Fruit fly (Drosophila melanogaster) whole organism, adult: ENCODE results near the gene FoxK.
A peak's percentile ranks its signal among the peaks of the same experiment; 100 is the strongest.

Experiments used
- CG11617 ChIP-seq: fragments of 200-800 bp; sonication (Bioruptor generic); optimal IDR thresholded peaks from 2 replicates; lab custom pipeline; 2017; ENCODE audit warnings: mild to moderate bottlenecking, missing biosample characterization, missing genetic modification reagents, missing genetic modification characterization
- CG12768 ChIP-seq: fragments of 200-800 bp; sonication (Bioruptor generic); optimal IDR thresholded peaks from 2 replicates; lab custom pipeline; 2017; ENCODE audit warnings: missing biosample characterization, missing genetic modification characterization, mild to moderate bottlenecking, moderate library complexity, missing genetic modification reagents
- CG14711 ChIP-seq: fragments of 200-800 bp; sonication (Bioruptor generic); optimal IDR thresholded peaks from 2 replicates; lab custom pipeline; 2018; ENCODE audit warnings: missing biosample characterization, mild to moderate bottlenecking, missing genetic modification characterization, moderate library complexity
- CG1620 ChIP-seq: fragments of 200-800 bp; sonication (Bioruptor generic); optimal IDR thresholded peaks from 2 replicates; lab custom pipeline; 2016; ENCODE audit warnings: missing biosample characterization, missing genetic modification characterization
- CG33017 ChIP-seq: fragments of 200-800 bp; sonication (Bioruptor generic); optimal IDR thresholded peaks from 2 replicates; lab custom pipeline; 2018; ENCODE audit warnings: missing biosample characterization, mild to moderate bottlenecking, missing genetic modification characterization, moderate library complexity
- CG5204 ChIP-seq: fragments of 200-800 bp; sonication (Bioruptor generic); optimal IDR thresholded peaks from 2 replicates; lab custom pipeline; 2016; ENCODE audit warnings: missing biosample characterization, missing genetic modification characterization
- CG7045 ChIP-seq: fragments of 200-800 bp; sonication (Bioruptor generic); optimal IDR thresholded peaks from 2 replicates; lab custom pipeline; 2017; ENCODE audit warnings: missing biosample characterization, mild to moderate bottlenecking, missing genetic modification characterization
- CG7101 ChIP-seq: fragments of 200-800 bp; sonication (Bioruptor generic); optimal IDR thresholded peaks from 2 replicates; lab custom pipeline; 2018; ENCODE audit warnings: missing biosample characterization, mild to moderate bottlenecking, missing genetic modification characterization, moderate library complexity
- Clk ChIP-seq: fragments of 200-800 bp; sonication (Bioruptor generic); optimal IDR thresholded peaks from 2 replicates; lab custom pipeline; 2017; ENCODE audit warnings: missing biosample characterization, missing genetic modification characterization
- Crg-1 ChIP-seq: fragments of 200-800 bp; sonication (Bioruptor generic); optimal IDR thresholded peaks from 2 replicates; lab custom pipeline; 2016; ENCODE audit warnings: missing biosample characterization, missing genetic modification characterization
- Hr96 ChIP-seq: fragments of 200-800 bp; sonication (Bioruptor generic); optimal IDR thresholded peaks from 2 replicates; lab custom pipeline; 2016; ENCODE audit warnings: missing biosample characterization, missing genetic modification characterization
- Mnt ChIP-seq: fragments of 200-800 bp; sonication (Bioruptor generic); optimal IDR thresholded peaks from 2 replicates; lab custom pipeline; 2016; ENCODE audit warnings: missing biosample characterization, mild to moderate bottlenecking, missing genetic modification characterization
- bab1 ChIP-seq: fragments of 200-800 bp; sonication (Bioruptor generic); optimal IDR thresholded peaks from 3 replicates; lab custom pipeline; 2019; ENCODE audit warnings: missing biosample characterization, mild to moderate bottlenecking, missing genetic modification characterization, moderate library complexity
- cic ChIP-seq: fragments of 200-800 bp; sonication (Bioruptor generic); optimal IDR thresholded peaks from 2 replicates; lab custom pipeline; 2017; ENCODE audit warnings: missing biosample characterization, mild to moderate bottlenecking, missing genetic modification characterization, moderate library complexity
- cnc ChIP-seq, 2 experiments: fragments of >200 bp; optimal IDR thresholded peaks; 2 replicates each; lab custom pipeline; 2017
- kay ChIP-seq: fragments of 200-800 bp; sonication (Bioruptor generic); peaks from one replicate; lab custom pipeline; 2016; ENCODE audit warnings: missing biosample characterization, missing genetic modification characterization, borderline replicate concordance
- ovo ChIP-seq: fragments of 200-800 bp; sonication (Bioruptor generic); optimal IDR thresholded peaks from 2 replicates; lab custom pipeline; 2016; ENCODE audit warnings: missing biosample characterization, missing genetic modification characterization
- pad ChIP-seq: fragments of 200-800 bp; sonication (Bioruptor generic); optimal IDR thresholded peaks from 3 replicates; lab custom pipeline; 2017; ENCODE audit warnings: missing biosample characterization, missing genetic modification characterization, mild to moderate bottlenecking, moderate library complexity, missing genetic modification reagents
- tj ChIP-seq: fragments of 200-800 bp; sonication (Bioruptor generic); optimal IDR thresholded peaks from 3 replicates; lab custom pipeline; 2017; ENCODE audit warnings: missing biosample characterization, mild to moderate bottlenecking, missing genetic modification characterization, moderate library complexity
- toe ChIP-seq: fragments of 200-800 bp; sonication (Bioruptor generic); optimal IDR thresholded peaks from 2 replicates; lab custom pipeline; 2016; ENCODE audit warnings: missing biosample characterization, missing genetic modification characterization

The FoxK gene

dm6 chr3L:11071057-11071456, 49.5 kb downstream of the FoxK start:
- TF ChIP-seq cnc (optimal IDR thresholded peaks at IDR 0.05; lab: Kevin White, UChicago) (no peak), toe (GFP tag; lab: Kevin White, UChicago) (no peak), CG1620 (GFP tag; lab: Kevin White, UChicago) (no peak), Clk (GFP tag; lab: Kevin White, UChicago) (no peak), Hr96 (no peak), CG12768 (GFP tag; lab: Kevin White, UChicago) (no peak), ovo (GFP tag; lab: Kevin White, UChicago) (no peak), CG7101 (tag; lab: Kevin White, UChicago) (no peak), kay (GFP tag; lab: Kevin White, UChicago) (no peak), CG14711 (tag; lab: Kevin White, UChicago) (no peak), pad (GFP tag; lab: Kevin White, UChicago) (no peak), cic (GFP tag; lab: Kevin White, UChicago) (no peak), Mnt (no peak), tj (GFP tag; lab: Kevin White, UChicago) (no peak), CG11617 (no peak), CG33017 (no peak), Crg-1 (GFP tag; lab: Kevin White, UChicago) (no peak), CG5204 (GFP tag; lab: Kevin White, UChicago) (no peak), bab1 (no peak)

- TF ChIP-seq toe (GFP tag; lab: Kevin White, UChicago) (no peak), CG7101 (tag; lab: Kevin White, UChicago) (peak; percentile 63), CG11617 (peak; percentile 36), CG12768 (GFP tag; lab: Kevin White, UChicago) (peak; percentile 70), bab1 (peak; percentile 13), tj (GFP tag; lab: Kevin White, UChicago) (peak; percentile 98), CG14711 (tag; lab: Kevin White, UChicago) (peak; percentile 43), Crg-1 (GFP tag; lab: Kevin White, UChicago) (peak; percentile 48), Mnt (peak; percentile 89), Clk (GFP tag; lab: Kevin White, UChicago) (no peak), cic (GFP tag; lab: Kevin White, UChicago) (peak; percentile 79), CG1620 (GFP tag; lab: Kevin White, UChicago) (no peak), ovo (GFP tag; lab: Kevin White, UChicago) (peak; percentile 56), pad (GFP tag; lab: Kevin White, UChicago) (peak; percentile 46), CG7045 (GFP tag; lab: Kevin White, UChicago) (peak; percentile 23), CG33017 (peak; percentile 22), CG5204 (GFP tag; lab: Kevin White, UChicago) (no peak)
These were observed 50.2 kb downstream of the FoxK start, which contains the start of gene Mocs1 for dm6 chr3L:11070372-11070854. Gene Mocs1, plus strand, starts transcription at chr3L:11070526.

dm6 chr3L:11069764-11070163, 50.8 kb downstream of the FoxK start, which contains the start of gene CG6310:
Gene CG6310, minus strand, starts transcription at chr3L:11069864.
- TF ChIP-seq Mnt (peak; percentile 29), CG5204 (GFP tag; lab: Kevin White, UChicago) (no peak)

dm6 chr3L:11065850-11066249, 54.7 kb downstream of the FoxK start:
- TF ChIP-seq Hr96 (no peak), toe (GFP tag; lab: Kevin White, UChicago) (no peak), cic (GFP tag; lab: Kevin White, UChicago) (peak; percentile 18), CG7045 (GFP tag; lab: Kevin White, UChicago) (no peak)

- peak; percentile 70 for TF ChIP-seq CG33017
- peak; percentile 85 for TF ChIP-seq CG11617
- peak; percentile 71 for TF ChIP-seq CG7045 (GFP tag; lab: Kevin White, UChicago)
- TF ChIP-seq Clk (GFP tag; lab: Kevin White, UChicago) = peak; percentile 82
- TF ChIP-seq tj (GFP tag; lab: Kevin White, UChicago) = peak; percentile 71
- peak; percentile 80 for TF ChIP-seq pad (GFP tag; lab: Kevin White, UChicago)
- TF ChIP-seq CG5204 (GFP tag; lab: Kevin White, UChicago) = no peak
- peak; percentile 85 for TF ChIP-seq CG12768 (GFP tag; lab: Kevin White, UChicago)
- TF ChIP-seq cnc (optimal IDR thresholded peaks at IDR 0.05; lab: Kevin White, UChicago) = no peak
- peak; percentile 96 for TF ChIP-seq CG1620 (GFP tag; lab: Kevin White, UChicago)
- TF ChIP-seq Mnt = peak; percentile 89
- TF ChIP-seq Hr96 = no peak
- peak; percentile 87 for TF ChIP-seq CG7101 (tag; lab: Kevin White, UChicago)
- TF ChIP-seq kay (GFP tag; lab: Kevin White, UChicago) = no peak
- peak; percentile 92 for TF ChIP-seq Crg-1 (GFP tag; lab: Kevin White, UChicago)
- TF ChIP-seq CG14711 (tag; lab: Kevin White, UChicago) = peak; percentile 76
- TF ChIP-seq cic (GFP tag; lab: Kevin White, UChicago) = no peak
- peak; percentile 91 for TF ChIP-seq toe (GFP tag; lab: Kevin White, UChicago)
- peak; percentile 90 for TF ChIP-seq bab1
- peak; percentile 59 for TF ChIP-seq ovo (GFP tag; lab: Kevin White, UChicago)
These were observed 55.9 kb downstream of the FoxK start, which contains the start of the genes CG32075, CG45101 and SuUR for dm6 chr3L:11064689-11065088. Gene CG32075, minus strand, starts transcription at chr3L:11064941. Gene CG45101, plus strand, starts transcription at chr3L:11064991. Gene SuUR, plus strand, starts transcription at chr3L:11064991.
